Fruit fly (Drosophila melanogaster): ENCODE results near the gene Msp300.

The Msp300 gene

DNA sequence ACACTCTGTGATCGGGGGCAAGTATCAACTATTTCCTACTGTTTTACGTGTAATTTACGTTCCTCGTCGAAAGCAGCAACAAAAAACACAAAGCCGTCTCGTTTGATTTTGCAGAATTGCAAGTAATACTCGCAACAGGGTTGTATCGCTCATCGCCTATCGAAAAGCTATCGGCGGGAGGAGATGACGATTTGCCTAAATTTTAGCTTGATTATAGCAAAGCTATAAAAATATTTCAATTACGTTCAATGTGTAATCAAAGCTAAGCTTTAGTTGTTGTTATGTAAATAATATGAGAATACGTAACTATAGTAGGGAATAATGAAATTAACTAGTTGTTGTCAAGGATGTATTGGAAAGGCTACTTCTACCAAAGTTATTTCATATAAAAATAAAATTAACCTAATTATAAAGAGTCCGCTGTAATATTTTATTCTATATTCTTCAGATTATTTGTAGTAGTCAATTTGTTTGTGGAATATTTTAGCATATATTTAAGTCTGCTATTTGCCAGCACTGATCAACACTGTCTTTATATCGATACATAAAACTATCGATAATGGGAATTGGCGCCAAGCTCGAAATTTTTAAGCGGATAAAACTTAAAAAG lies 40.9 kb upstream of the Msp300 start, which contains the start of gene Rpn11:
TSS of gene Rpn11 (minus strand) at position 146 of the 610 bp plus-strand sequence.
- TF ChIP-seq CG12104 (GFP tag; optimal IDR thresholded peaks at IDR 0.05) (peak; percentile 51), Fer3 (tag; optimal IDR thresholded peaks at IDR 0.05) (peak; percentile 66), CG14667 (GFP tag; IDR thresholded peaks at IDR 0.05) (no peak), amos (GFP tag; IDR thresholded peaks at IDR 0.05; ENCODE audit: partially characterized antibody) (peak; percentile 45), zen2 (GFP tag; IDR thresholded peaks at IDR 0.05; ENCODE audit: partially characterized antibody) (no peak), lmd (GFP tag; IDR thresholded peaks at IDR 0.05) (no peak; the same call in 1 of the 2 replicates), odd (GFP tag; optimal IDR thresholded peaks at IDR 0.05) (peak; percentile 0), zf30C (GFP tag; optimal IDR thresholded peaks at IDR 0.05) (no peak), CG7839 (tag; optimal IDR thresholded peaks at IDR 0.05) (peak; percentile 71), Abd-B (GFP tag; optimal IDR thresholded peaks at IDR 0.05) (peak; percentile 76), HLH54F (GFP tag; optimal IDR thresholded peaks at IDR 0.05) (peak; percentile 32), oc (tag; optimal IDR thresholded peaks at IDR 0.05) (no peak), Nf-YC (tag; optimal IDR thresholded peaks at IDR 0.05) (peak; percentile 75), Dfd (GFP tag; optimal IDR thresholded peaks at IDR 0.05) (no peak), CG11398 (GFP tag; optimal IDR thresholded peaks at IDR 0.05) (peak; percentile 15), CG10959 (GFP tag; IDR thresholded peaks at IDR 0.05) (no peak), shn (GFP tag; optimal IDR thresholded peaks at IDR 0.05) (peak; percentile 7), CG7357 (GFP tag; IDR thresholded peaks at IDR 0.05) (0 out of 3 replicates have a peak, but pooled peaks have one; percentile 25), CG4282 (GFP tag; optimal IDR thresholded peaks at IDR 0.05) (no peak), ci (GFP tag; IDR thresholded peaks at IDR 0.05) (0 out of 3 replicates have a peak, but pooled peaks have one; percentile 9), Lpt (GFP tag; optimal IDR thresholded peaks at IDR 0.05) (no peak), bigmax (GFP tag; optimal IDR thresholded peaks at IDR 0.05) (no peak), CG6791 (GFP tag; IDR thresholded peaks at IDR 0.05; ENCODE audit: partially characterized antibody) (no peak), sqz (GFP tag; optimal IDR thresholded peaks at IDR 0.05) (no peak), CG14965 (GFP tag; optimal IDR thresholded peaks at IDR 0.05; ENCODE audit: borderline replicate concordance) (no peak), tap (tag; optimal IDR thresholded peaks at IDR 0.05) (peak; percentile 53), sna (GFP tag; IDR thresholded peaks at IDR 0.05; ENCODE audit: partially characterized antibody) (no peak), CG11504 (tag; optimal IDR thresholded peaks at IDR 0.05) (peak; percentile 73), Dad (GFP tag; optimal IDR thresholded peaks at IDR 0.05) (no peak), CG5953 (GFP tag; IDR thresholded peaks at IDR 0.05) (no peak), CG7786 (GFP tag; optimal IDR thresholded peaks at IDR 0.05) (peak; percentile 29), CG10431 (GFP tag; optimal IDR thresholded peaks at IDR 0.05) (no peak), Rx (GFP tag; IDR thresholded peaks at IDR 0.05) (no peak), CG5245 (GFP tag; optimal IDR thresholded peaks at IDR 0.05) (peak; percentile 24), dmrt11E (tag; optimal IDR thresholded peaks at IDR 0.05) (peak; percentile 70), cg (GFP tag; optimal IDR thresholded peaks at IDR 0.05) (no peak), kah (GFP tag; optimal IDR thresholded peaks at IDR 0.05) (no peak), CG4820 (GFP tag; optimal IDR thresholded peaks at IDR 0.05) (peak; percentile 52), Hr39 (optimal IDR thresholded peaks at IDR 0.05) (no peak), zfh1 (GFP tag; IDR thresholded peaks at IDR 0.05) (no peak), Ptx1 (GFP tag; IDR thresholded peaks at IDR 0.05) (peak; percentile 58), CG31441 (GFP tag; IDR thresholded peaks at IDR 0.05) (peak; percentile 73), CG6654 (GFP tag; optimal IDR thresholded peaks at IDR 0.05) (no peak), Ravus (GFP tag; IDR thresholded peaks at IDR 0.05) (no peak), jigr1 (GFP tag; IDR thresholded peaks at IDR 0.05) (no peak), CG10267 (tag; optimal IDR thresholded peaks at IDR 0.05) (peak; percentile 90), Dbx (GFP tag; IDR thresholded peaks at IDR 0.05) (peak; percentile 24; the same call in 1 of the 3 replicates), ATbp (GFP tag; optimal IDR thresholded peaks at IDR 0.05) (no peak), CG12769 (tag; optimal IDR thresholded peaks at IDR 0.05) (peak; percentile 25), CG11696 (GFP tag; IDR thresholded peaks at IDR 0.05) (no peak), usp (GFP tag; optimal IDR thresholded peaks at IDR 0.05) (no peak)

Data from whole organism, embryonic.